Worm (Caenorhabditis elegans) whole organism, early embryonic: ENCODE measurements around the gene nos-1.

Experiments used
- B0310.2 ChIP-seq: sonication (generic microtip); optimal IDR thresholded peaks from 2 replicates; lab custom pipeline; 2016; ENCODE audit warnings: mild to moderate bottlenecking, missing genetic modification characterization, missing compliant biosample characterization
- F13C5.2 ChIP-seq: sonication (generic microtip); optimal IDR thresholded peaks from 2 replicates; lab custom pipeline; 2017; ENCODE audit warnings: mild to moderate bottlenecking, missing genetic modification characterization, inconsistent platforms, missing compliant biosample characterization
- aly-1 ChIP-seq: sonication (generic microtip); optimal IDR thresholded peaks from 2 replicates; lab custom pipeline; 2016; ENCODE audit warnings: missing genetic modification characterization, missing compliant biosample characterization
- ama-1 ChIP-seq: fragments of 150-350 bp; optimal IDR thresholded peaks from 2 replicates; lab custom pipeline; 2014
- ceh-36 ChIP-seq: sonication (generic microtip); optimal IDR thresholded peaks from 2 replicates; lab custom pipeline; 2016; ENCODE audit warnings: missing genetic modification characterization, inconsistent platforms, missing compliant biosample characterization
- ets-7 ChIP-seq: sonication (generic microtip); optimal IDR thresholded peaks from 2 replicates; lab custom pipeline; 2016; ENCODE audit warnings: missing genotype, missing genetic modification characterization, missing compliant biosample characterization
- flt-1 ChIP-seq: fragments of 200-800 bp; sonication (Bioruptor generic); IDR thresholded peaks from 2 replicates; pipeline ENCODE4 v1.3.6; 2022; ENCODE audit warnings: missing genetic modification characterization, missing compliant biosample characterization
- hmbx-1 ChIP-seq: sonication (generic microtip); optimal IDR thresholded peaks from 2 replicates; lab custom pipeline; 2016; ENCODE audit warnings: mild to moderate bottlenecking, missing genetic modification characterization, missing compliant biosample characterization
- hmg-4 ChIP-seq: fragments of 200-800 bp; sonication (Bioruptor generic); optimal IDR thresholded peaks from 2 replicates; lab custom pipeline; 2018; ENCODE audit warnings: mild to moderate bottlenecking, missing genetic modification characterization, missing compliant biosample characterization
- scrt-1 ChIP-seq: fragments of 200-800 bp; sonication (Bioruptor generic); IDR thresholded peaks from 2 replicates; pipeline ENCODE4 v1.3.6; 2022; ENCODE audit warnings: missing genetic modification characterization, missing compliant biosample characterization
- sea-1 ChIP-seq: fragments of 200-800 bp; sonication (Bioruptor generic); conservative IDR thresholded peaks from 2 replicates; pipeline ENCODE4 v1.3.6; 2022; ENCODE audit warnings: missing genetic modification characterization, missing compliant biosample characterization
- tbx-37 ChIP-seq: fragments of 200-800 bp; sonication (Bioruptor generic); conservative IDR thresholded peaks from 2 replicates; pipeline ENCODE4 v1.3.6; 2022; ENCODE audit warnings: missing genetic modification reagents, missing genetic modification characterization, missing compliant biosample characterization
- tra-4 ChIP-seq: sonication (generic microtip); optimal IDR thresholded peaks from 2 replicates; lab custom pipeline; 2017; ENCODE audit warnings: missing genetic modification characterization, missing compliant biosample characterization

DNA sequence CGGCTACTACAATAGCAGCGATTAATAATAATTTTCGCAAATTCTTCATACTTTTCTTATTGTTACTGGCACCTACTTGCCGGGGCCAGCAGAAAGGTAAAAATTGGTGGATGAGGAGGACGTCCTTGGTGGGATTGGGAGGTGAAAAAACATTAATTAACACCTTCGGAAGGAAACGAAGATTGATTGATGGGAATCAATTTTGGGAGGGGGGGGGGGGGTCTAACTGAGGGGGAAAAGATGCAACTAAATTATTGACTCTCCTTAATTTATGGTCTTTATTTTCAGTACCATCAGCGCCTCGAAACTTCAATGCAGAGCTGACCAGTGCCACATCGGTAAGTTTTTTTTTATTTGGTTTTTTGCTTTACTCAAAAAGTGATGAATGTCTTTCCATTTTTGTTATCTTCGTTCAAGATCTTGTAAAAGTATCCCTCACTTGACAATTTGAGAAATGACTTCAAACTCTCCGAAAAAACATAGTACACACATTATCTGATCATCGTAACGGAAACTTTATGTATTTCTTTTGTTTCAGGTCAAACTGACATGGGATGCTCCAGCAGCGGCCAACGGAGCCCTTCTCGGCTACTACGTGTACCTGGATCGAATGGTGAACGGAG is 40.8 kb upstream of the nos-1 start:
- no peak for TF ChIP-seq ama-1 (lab: Kevin White, UChicago)
- no peak for TF ChIP-seq F13C5.2 (tag; lab: Kevin White, UChicago)
- no peak for TF ChIP-seq hmbx-1 (tag; lab: Kevin White, UChicago)
- TF ChIP-seq tbx-37 (GFP tag; lab: Robert Waterston, UW) = no peak
- TF ChIP-seq tra-4 (tag; lab: Kevin White, UChicago) = no peak
- no peak for TF ChIP-seq sea-1 (GFP tag; lab: Robert Waterston, UW)
- TF ChIP-seq ceh-36 = no peak
- no peak for TF ChIP-seq flt-1
- TF ChIP-seq aly-1 (tag; lab: Kevin White, UChicago) = no peak
- no peak for TF ChIP-seq B0310.2 (tag; lab: Kevin White, UChicago)
- no peak for TF ChIP-seq hmg-4 (GFP tag; lab: Kevin White, UChicago)
- no peak for TF ChIP-seq scrt-1 (GFP tag; lab: Robert Waterston, UW)
- TF ChIP-seq ets-7 = no peak
